Worm (Caenorhabditis elegans) whole organism, L4 larva: ENCODE data around the gene btb-12.
"Not testable (repeated sequence)": the region's sequence is repeated elsewhere in the genome, so short reads cannot be mapped to it uniquely, and the experiment has no call there.

Experiments
- Y105C5A.15 ChIP-seq: fragments of 200-800 bp; sonication (Bioruptor generic); IDR thresholded peaks from 2 replicates; pipeline ENCODE4 v1.3.6; 2022; ENCODE audit warnings: missing genetic modification characterization, missing compliant biosample characterization
- ceh-82 ChIP-seq: sonication (generic microtip); optimal IDR thresholded peaks from 2 replicates; lab custom pipeline; 2017; ENCODE audit warnings: missing biosample characterization, missing genetic modification characterization
- dmd-9 ChIP-seq: fragments of 200-800 bp; sonication (Bioruptor generic); IDR thresholded peaks from 2 replicates; pipeline ENCODE4 v1.3.6; 2022; ENCODE audit warnings: missing genetic modification reagents, missing genetic modification characterization, missing compliant biosample characterization
- fos-1 ChIP-seq: fragments of 150-350 bp; optimal IDR thresholded peaks from 2 replicates; lab custom pipeline; 2014; ENCODE audit warnings: missing biosample characterization, missing genetic modification characterization
- nhr-237 ChIP-seq: sonication (generic microtip); optimal IDR thresholded peaks from 2 replicates; lab custom pipeline; 2017; ENCODE audit warnings: missing biosample characterization, missing genetic modification characterization
- nhr-76 ChIP-seq: fragments of 150-350 bp; optimal IDR thresholded peaks from 2 replicates; lab custom pipeline; 2014; ENCODE audit warnings: missing biosample characterization, missing genetic modification characterization
- zag-1 ChIP-seq: fragments of 150-350 bp; optimal IDR thresholded peaks from 2 replicates; lab custom pipeline; 2014; ENCODE audit warnings: missing biosample characterization, missing genetic modification characterization
- zfp-3 ChIP-seq: fragments of 200-800 bp; sonication (Bioruptor generic); conservative IDR thresholded peaks from 2 replicates; pipeline ENCODE4 v1.3.6; 2022; ENCODE audit warnings: missing genetic modification reagents, missing genetic modification characterization, missing compliant biosample characterization

DNA sequence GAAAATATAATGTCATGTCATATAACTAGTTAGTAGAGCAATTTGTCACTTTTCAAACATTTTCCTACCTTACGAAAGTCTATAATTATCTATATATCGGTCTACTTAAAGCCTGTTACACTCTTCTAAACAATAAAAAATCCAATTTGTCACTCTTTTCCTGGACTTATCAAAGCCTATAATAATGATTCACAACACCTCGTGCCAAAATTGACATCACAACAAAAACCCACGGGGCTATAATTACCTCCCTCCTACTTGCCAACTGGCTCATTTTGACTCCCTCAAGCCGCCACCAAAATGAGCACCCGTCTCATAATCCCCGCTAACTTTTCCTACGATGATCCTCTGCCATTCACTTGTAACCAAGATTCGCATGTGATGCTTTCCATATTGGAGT, 18.6 kb upstream of the btb-12 start, which contains the start of gene srg-20:
- not testable (repeated sequence) for TF ChIP-seq dmd-9 (GFP tag; lab: Robert Waterston, UW); ceh-82 (tag; lab: Kevin White, UChicago); Y105C5A.15 (GFP tag; lab: Robert Waterston, UW); fos-1 (tag; lab: Kevin White, UChicago); zfp-3 (GFP tag; lab: Robert Waterston, UW); zag-1 (tag; lab: Kevin White, UChicago); nhr-237 (tag; lab: Kevin White, UChicago); nhr-76 (tag; lab: Kevin White, UChicago)
